Fruit fly (Drosophila melanogaster): ENCODE data around the gene Xrcc2.

The Xrcc2 gene

DNA sequence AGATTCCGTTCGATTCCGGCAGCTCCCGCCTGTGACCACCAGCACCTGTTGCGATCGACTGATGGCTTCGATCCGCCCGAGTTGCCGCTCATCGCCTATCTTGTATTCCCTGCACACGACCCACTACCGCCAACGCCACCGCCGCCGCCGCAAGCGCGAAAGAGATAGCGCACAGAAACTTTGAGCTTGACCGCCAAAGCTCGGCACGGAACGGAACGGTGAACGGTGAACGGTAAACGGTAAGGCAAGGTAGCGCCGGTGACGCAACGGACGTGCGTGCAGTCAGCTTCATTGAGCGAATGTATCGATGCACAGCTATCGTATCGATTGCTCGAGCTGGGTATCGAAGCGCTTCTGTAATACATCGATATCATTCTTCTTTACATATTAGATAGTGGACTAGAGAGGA is 12.3 kb downstream of the Xrcc2 start, which contains the start of gene Ggt-1 (continued):
- TF ChIP-seq CG15601 (tag; optimal IDR thresholded peaks at IDR 0.05), result no peak
- no peak for TF ChIP-seq ERR (GFP tag; optimal IDR thresholded peaks at IDR 0.05)
- TF ChIP-seq CG11093 (GFP tag; IDR thresholded peaks at IDR 0.05), result no peak
- TF ChIP-seq knrl (GFP tag; IDR thresholded peaks at IDR 0.05; ENCODE audit: partially characterized antibody), result peak; percentile 91
- TF ChIP-seq jigr1 (GFP tag; IDR thresholded peaks at IDR 0.05), result no peak
- TF ChIP-seq CG17802 (tag; optimal IDR thresholded peaks at IDR 0.05), result no peak
- TF ChIP-seq Hsf (GFP tag; optimal IDR thresholded peaks at IDR 0.05), result no peak
- peak; percentile 98 for TF ChIP-seq HLH4C (GFP tag; IDR thresholded peaks at IDR 0.05; ENCODE audit: partially characterized antibody)
- TF ChIP-seq CG7963 (GFP tag; IDR thresholded peaks at IDR 0.05; ENCODE audit: partially characterized antibody), result peak; percentile 92
- no peak for TF ChIP-seq CG12219 (GFP tag; optimal IDR thresholded peaks at IDR 0.05)
- TF ChIP-seq CG12769 (tag; optimal IDR thresholded peaks at IDR 0.05), result peak; percentile 79
- no peak for TF ChIP-seq pum (GFP tag; optimal IDR thresholded peaks at IDR 0.05)
- TF ChIP-seq MBD-R2 (GFP tag; IDR thresholded peaks at IDR 0.05), result peak; percentile 23; the same call in 1 of the 2 replicates
- TF ChIP-seq Dip2 (GFP tag; IDR thresholded peaks at IDR 0.05), result no peak
- TF ChIP-seq Doc3 (GFP tag; IDR thresholded peaks at IDR 0.05; ENCODE audit: partially characterized antibody), result peak; percentile 91
- no peak for TF ChIP-seq B-H1 (GFP tag; IDR thresholded peaks at IDR 0.05)
- no peak for TF ChIP-seq en (GFP tag; optimal IDR thresholded peaks at IDR 0.05)
- no peak for TF ChIP-seq sim (GFP tag; IDR thresholded peaks at IDR 0.05)
- no peak for TF ChIP-seq rib (GFP tag; IDR thresholded peaks at IDR 0.05)
- no peak for TF ChIP-seq CG18011 (GFP tag; optimal IDR thresholded peaks at IDR 0.05)
- no peak for TF ChIP-seq HLH54F (GFP tag; optimal IDR thresholded peaks at IDR 0.05)
- no peak for TF ChIP-seq CG9797 (GFP tag; optimal IDR thresholded peaks at IDR 0.05)
- TF ChIP-seq Abd-B (GFP tag; optimal IDR thresholded peaks at IDR 0.05), result no peak
- no peak for TF ChIP-seq org-1 (GFP tag; optimal IDR thresholded peaks at IDR 0.05)
- TF ChIP-seq lbe (GFP tag; optimal IDR thresholded peaks at IDR 0.05), result no peak
- TF ChIP-seq Awh (GFP tag; IDR thresholded peaks at IDR 0.05), result no peak
- TF ChIP-seq CG7839 (tag; optimal IDR thresholded peaks at IDR 0.05), result no peak
- no peak for TF ChIP-seq Gsc (GFP tag; IDR thresholded peaks at IDR 0.05)
- no peak for TF ChIP-seq CG8388 (GFP tag; optimal IDR thresholded peaks at IDR 0.05)
- TF ChIP-seq Atf6 (GFP tag; IDR thresholded peaks at IDR 0.05), result no peak
- TF ChIP-seq CG11560 (tag; IDR thresholded peaks at IDR 0.05), result no peak
- TF ChIP-seq CG8944 (GFP tag; optimal IDR thresholded peaks at IDR 0.05), result no peak
- TF ChIP-seq phol (tag; optimal IDR thresholded peaks at IDR 0.05), result no peak
- peak; percentile 7 for TF ChIP-seq mirr (GFP tag; optimal IDR thresholded peaks at IDR 0.05)
- peak; percentile 35 for TF ChIP-seq CG34376 (GFP tag; optimal IDR thresholded peaks at IDR 0.05)
- peak; percentile 69 for TF ChIP-seq CG10543 (GFP tag; optimal IDR thresholded peaks at IDR 0.05)
- TF ChIP-seq CG9609 (GFP tag; optimal IDR thresholded peaks at IDR 0.05), result no peak
- TF ChIP-seq CG16815 (GFP tag; optimal IDR thresholded peaks at IDR 0.05), result no peak
- no peak for TF ChIP-seq Xrp1 (GFP tag; IDR thresholded peaks at IDR 0.05)
- no peak for TF ChIP-seq CG10431 (GFP tag; optimal IDR thresholded peaks at IDR 0.05)
- TF ChIP-seq Asciz (GFP tag; optimal IDR thresholded peaks at IDR 0.05), result no peak
- TF ChIP-seq sd (tag; optimal IDR thresholded peaks at IDR 0.05), result no peak
- TF ChIP-seq CG4707 (GFP tag; optimal IDR thresholded peaks at IDR 0.05), result no peak
- peak; percentile 94 for TF ChIP-seq ato (GFP tag; IDR thresholded peaks at IDR 0.05; ENCODE audit: partially characterized antibody)
- no peak for TF ChIP-seq Ets65A (GFP tag)
- no peak for TF ChIP-seq onecut (GFP tag; IDR thresholded peaks at IDR 0.05)
- TF ChIP-seq CG4820 (GFP tag; optimal IDR thresholded peaks at IDR 0.05), result no peak
- TF ChIP-seq maf-S (GFP tag; optimal IDR thresholded peaks at IDR 0.05), result no peak
- no peak for TF ChIP-seq YL-1 (GFP tag; optimal IDR thresholded peaks at IDR 0.05)
- no peak for TF ChIP-seq CG6854 (GFP tag; optimal IDR thresholded peaks at IDR 0.05)
- no peak for TF ChIP-seq CG4617 (GFP tag; optimal IDR thresholded peaks at IDR 0.05; ENCODE audit: borderline replicate concordance)
- no peak for TF ChIP-seq CG13775 (GFP tag; optimal IDR thresholded peaks at IDR 0.05)

Measured in whole organism, embryonic.